Worm (Caenorhabditis elegans): ENCODE results near the gene cct-3.
"Not testable (repeated sequence)": the region's sequence is repeated elsewhere in the genome, so short reads cannot be mapped to it uniquely, and the experiment has no call there.

Gene cct-3

ce11 chrII:2224916-2225315 is 8.4 kb upstream of the cct-3 start:
- peak; percentile 85 for TF ChIP-seq ceh-28 (tag; optimal IDR thresholded peaks at IDR 0.05)

ce11 chrII:2225608-2226007 is 7.7 kb upstream of the cct-3 start, which contains the start of gene F54A3.5:
Gene F54A3.5, minus strand, starts transcription at chrII:2225708.
- TF ChIP-seq pqm-1 (tag; optimal IDR thresholded peaks at IDR 0.05) (no peak), egl-5 (tag; optimal IDR thresholded peaks at IDR 0.05) (no peak)

- TF ChIP-seq R02D3.7 (tag; optimal IDR thresholded peaks at IDR 0.05) (no peak), daf-12 (tag; optimal IDR thresholded peaks at IDR 0.05) (no peak), ztf-11 (tag; optimal IDR thresholded peaks at IDR 0.05) (no peak), fkh-2 (tag; optimal IDR thresholded peaks at IDR 0.05) (no peak), nhr-237 (tag; optimal IDR thresholded peaks at IDR 0.05) (no peak), pqm-1 (tag; optimal IDR thresholded peaks at IDR 0.05) (no peak), elt-1 (tag; optimal IDR thresholded peaks at IDR 0.05) (no peak), egl-5 (tag; optimal IDR thresholded peaks at IDR 0.05) (no peak), lin-39 (tag; optimal IDR thresholded peaks at IDR 0.05) (no peak), nhr-67 (tag; optimal IDR thresholded peaks at IDR 0.05) (no peak), elt-2 (tag; optimal IDR thresholded peaks at IDR 0.05) (no peak), nhr-23 (tag; optimal IDR thresholded peaks at IDR 0.05) (no peak), hmg-11 (tag; optimal IDR thresholded peaks at IDR 0.05) (no peak), nhr-77 (tag; optimal IDR thresholded peaks at IDR 0.05) (no peak), skn-1 (tag; optimal IDR thresholded peaks at IDR 0.05) (no peak), lin-15B (tag; optimal IDR thresholded peaks at IDR 0.05) (no peak)
Observed at ce11 chrII:2230368-2230767, 3.0 kb upstream of the cct-3 start.

- not testable (repeated sequence) for TF ChIP-seq nhr-23, lin-39, ZK546.5 (tag; optimal IDR thresholded peaks at IDR 0.05)
Observed at ce11 chrII:2232429-2232828, 911 bp upstream of the cct-3 start, which contains the start of gene F54A3.6. Gene F54A3.6, minus strand, starts transcription at chrII:2232470.

ce11 chrII:2236352-2236751 is 3.0 kb downstream of the cct-3 start:
- TF ChIP-seq snpc-4 (tag; optimal IDR thresholded peaks at IDR 0.05), result no peak
- peak; percentile 75 for TF ChIP-seq ceh-28 (tag; optimal IDR thresholded peaks at IDR 0.05)
- TF ChIP-seq unc-62 (GFP tag; optimal IDR thresholded peaks at IDR 0.05), result no peak

- TF ChIP-seq nhr-25 (tag; optimal IDR thresholded peaks at IDR 0.05) (no peak), egl-27 (tag; optimal IDR thresholded peaks at IDR 0.05) (no peak), tbx-2 (tag; optimal IDR thresholded peaks at IDR 0.05) (no peak), sea-2 (GFP tag; optimal IDR thresholded peaks at IDR 0.05) (no peak), daf-12 (tag; optimal IDR thresholded peaks at IDR 0.05) (no peak), R02D3.7 (tag; optimal IDR thresholded peaks at IDR 0.05) (no peak), ZK546.5 (tag; optimal IDR thresholded peaks at IDR 0.05) (no peak), fkh-10 (GFP tag; optimal IDR thresholded peaks at IDR 0.05) (no peak), elt-1 (tag; optimal IDR thresholded peaks at IDR 0.05) (no peak), mdl-1 (tag; optimal IDR thresholded peaks at IDR 0.05) (no peak), nfya-1 (tag; optimal IDR thresholded peaks at IDR 0.05; ENCODE audit: insufficient read depth) (no peak), egl-5 (tag; optimal IDR thresholded peaks at IDR 0.05) (no peak), nhr-12 (tag; optimal IDR thresholded peaks at IDR 0.05) (no peak), nhr-11 (tag; optimal IDR thresholded peaks at IDR 0.05) (no peak)
Observed at ce11 chrII:2243342-2243741, 10.0 kb downstream of the cct-3 start, which contains the start of gene F54A3.2. Gene F54A3.2, plus strand, starts transcription at chrII:2243642.

- TF ChIP-seq ztf-4 (tag; optimal IDR thresholded peaks at IDR 0.05) (no peak), unc-62 (GFP tag; optimal IDR thresholded peaks at IDR 0.05) (no peak), sea-2 (GFP tag; optimal IDR thresholded peaks at IDR 0.05) (no peak), nhr-76 (tag; optimal IDR thresholded peaks at IDR 0.05) (no peak), eor-1 (tag; optimal IDR thresholded peaks at IDR 0.05) (no peak), elt-3 (tag; optimal IDR thresholded peaks at IDR 0.05) (no peak), elt-1 (tag; optimal IDR thresholded peaks at IDR 0.05) (no peak), pha-4 (tag; optimal IDR thresholded peaks at IDR 0.05) (no peak), nhr-43 (tag; optimal IDR thresholded peaks at IDR 0.05; ENCODE audit: poor library complexity, severe bottlenecking) (no peak), hmg-11 (tag; optimal IDR thresholded peaks at IDR 0.05) (no peak), lsy-12 (tag; optimal IDR thresholded peaks at IDR 0.05) (no peak)
Observed at ce11 chrII:2251617-2252016, 18.3 kb downstream of the cct-3 start.

Measured in whole organism, L3 larva.